Fruit fly (Drosophila melanogaster): ENCODE results near the gene CG46440.

The CG46440 gene

dm6 chrX:15844139-15844538 is 13.5 kb downstream of the CG46440 start, which contains the start of the genes ArgRS and CG8578:
ArgRS (minus strand) TSS chrX:15844145.
CG8578 (plus strand) TSS chrX:15844476.
- TF ChIP-seq insv (optimal IDR thresholded peaks at IDR 0.05) (no peak), h (optimal IDR thresholded peaks at IDR 0.05) (no peak), Myc (optimal IDR thresholded peaks at IDR 0.05) (no peak), Sin3A (optimal IDR thresholded peaks at IDR 0.05) (no peak), ttk (optimal IDR thresholded peaks at IDR 0.05) (no peak), psq (optimal IDR thresholded peaks at IDR 0.05) (no peak)

- no peak for TF ChIP-seq ttk (optimal IDR thresholded peaks at IDR 0.05)
- TF ChIP-seq Sin3A (optimal IDR thresholded peaks at IDR 0.05) = no peak
- TF ChIP-seq Myc (optimal IDR thresholded peaks at IDR 0.05) = no peak
- TF ChIP-seq h (optimal IDR thresholded peaks at IDR 0.05) = no peak
- no peak for TF ChIP-seq psq (optimal IDR thresholded peaks at IDR 0.05)
- no peak for TF ChIP-seq insv (optimal IDR thresholded peaks at IDR 0.05)
Measured at dm6 chrX:15841346-15841745, 16.3 kb downstream of the CG46440 start.

DNA sequence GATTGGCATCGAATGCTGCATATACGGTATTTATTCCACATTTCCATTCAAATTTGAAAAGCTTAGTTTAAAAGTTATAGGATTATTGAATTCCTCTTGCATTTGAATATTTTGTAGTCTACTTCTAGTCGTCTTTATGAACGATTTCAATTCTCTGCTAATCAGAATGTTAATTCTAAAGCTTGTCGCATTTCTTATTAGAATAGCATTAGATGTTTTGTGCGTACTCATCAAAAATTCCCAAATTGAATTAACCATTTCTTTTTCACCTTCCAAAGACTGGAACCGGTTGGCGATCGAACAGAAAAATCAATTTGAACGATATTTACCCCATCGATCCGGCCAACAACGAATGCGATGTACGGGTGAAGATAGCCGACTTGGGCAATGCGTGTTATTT is 17.6 kb downstream of the CG46440 start:
- TF ChIP-seq Myc (optimal IDR thresholded peaks at IDR 0.05) (no peak), psq (optimal IDR thresholded peaks at IDR 0.05) (no peak), ttk (optimal IDR thresholded peaks at IDR 0.05) (no peak), Sin3A (optimal IDR thresholded peaks at IDR 0.05) (no peak), h (optimal IDR thresholded peaks at IDR 0.05) (no peak), insv (optimal IDR thresholded peaks at IDR 0.05) (no peak)

- TF ChIP-seq psq (optimal IDR thresholded peaks at IDR 0.05) (no peak), h (optimal IDR thresholded peaks at IDR 0.05) (no peak), ttk (optimal IDR thresholded peaks at IDR 0.05) (no peak), insv (optimal IDR thresholded peaks at IDR 0.05) (no peak), Myc (optimal IDR thresholded peaks at IDR 0.05) (no peak), Sin3A (optimal IDR thresholded peaks at IDR 0.05) (no peak)
Measured at dm6 chrX:15837530-15837929, 20.1 kb downstream of the CG46440 start, which contains the start of gene CG8565. CG8565 (plus strand) TSS chrX:15837830.

dm6 chrX:15835393-15835792 is 22.2 kb downstream of the CG46440 start, which contains the start of gene Chc:
Chc (minus strand) TSS chrX:15835490.
- TF ChIP-seq ttk (optimal IDR thresholded peaks at IDR 0.05) = no peak

DNA sequence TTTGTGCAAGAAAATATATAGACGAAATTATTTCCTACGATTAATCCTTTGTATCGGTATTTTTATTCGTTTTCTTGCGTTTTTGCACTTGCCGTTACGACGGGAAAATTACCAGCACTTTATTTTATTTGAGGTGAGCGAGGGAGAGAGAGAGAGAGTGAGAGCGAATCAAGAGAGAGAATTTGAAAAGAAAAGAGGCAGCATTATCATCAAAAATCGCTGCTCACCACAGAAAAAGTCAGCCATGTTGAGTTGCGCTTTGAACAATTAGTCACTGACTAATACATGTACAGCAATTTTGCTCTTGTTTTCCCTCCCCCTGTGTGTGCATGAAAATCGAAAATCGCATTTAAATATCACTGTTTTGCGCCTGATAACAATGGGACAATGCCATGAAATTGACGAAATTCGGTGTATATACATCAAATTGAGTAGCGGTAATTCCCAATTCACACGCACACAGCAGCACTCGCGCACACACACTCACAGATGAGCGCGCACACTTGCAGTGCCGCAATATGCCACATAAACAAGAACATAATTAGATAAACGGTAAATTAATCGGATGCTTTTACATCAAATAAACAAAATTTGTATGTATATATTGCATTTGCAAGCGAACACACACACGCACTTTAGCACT is 22.9 kb downstream of the CG46440 start:
- TF ChIP-seq h (optimal IDR thresholded peaks at IDR 0.05) = no peak
- TF ChIP-seq insv (optimal IDR thresholded peaks at IDR 0.05) = no peak
- no peak for TF ChIP-seq Myc (optimal IDR thresholded peaks at IDR 0.05)
- TF ChIP-seq psq (optimal IDR thresholded peaks at IDR 0.05) = no peak
- no peak for TF ChIP-seq ttk (optimal IDR thresholded peaks at IDR 0.05)
- TF ChIP-seq Sin3A (optimal IDR thresholded peaks at IDR 0.05) = no peak

- TF ChIP-seq Myc (optimal IDR thresholded peaks at IDR 0.05) = no peak
- TF ChIP-seq Sin3A (optimal IDR thresholded peaks at IDR 0.05) = no peak
- no peak for TF ChIP-seq insv (optimal IDR thresholded peaks at IDR 0.05)
- TF ChIP-seq ttk (optimal IDR thresholded peaks at IDR 0.05) = no peak
- TF ChIP-seq psq (optimal IDR thresholded peaks at IDR 0.05) = no peak
- no peak for TF ChIP-seq h (optimal IDR thresholded peaks at IDR 0.05)
Measured at dm6 chrX:15833957-15834356, 23.7 kb downstream of the CG46440 start.

DNA sequence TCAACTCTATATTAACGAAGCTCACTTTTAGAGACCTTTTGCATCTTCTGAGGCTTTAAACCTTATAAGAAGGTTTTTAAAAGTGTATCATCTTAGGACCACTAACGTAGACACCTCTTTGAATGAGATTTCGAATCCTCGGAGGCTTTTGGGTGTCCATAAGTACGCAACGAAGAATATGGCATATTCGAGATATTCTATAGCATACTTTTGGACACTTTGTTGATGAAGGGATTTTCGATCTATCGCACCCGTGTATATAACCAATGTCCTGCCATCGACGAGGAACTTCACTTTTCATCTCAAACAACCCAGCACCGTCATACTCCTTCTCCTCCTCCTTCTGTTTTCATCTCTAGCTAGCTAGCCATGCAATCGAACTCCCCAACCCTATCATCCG is 35.3 kb downstream of the CG46440 start:
- no peak for TF ChIP-seq psq (optimal IDR thresholded peaks at IDR 0.05)
- TF ChIP-seq ttk (optimal IDR thresholded peaks at IDR 0.05) = no peak
- no peak for TF ChIP-seq insv (optimal IDR thresholded peaks at IDR 0.05)
- TF ChIP-seq Sin3A (optimal IDR thresholded peaks at IDR 0.05) = no peak
- TF ChIP-seq Myc (optimal IDR thresholded peaks at IDR 0.05) = no peak
- TF ChIP-seq h (optimal IDR thresholded peaks at IDR 0.05) = no peak

DNA sequence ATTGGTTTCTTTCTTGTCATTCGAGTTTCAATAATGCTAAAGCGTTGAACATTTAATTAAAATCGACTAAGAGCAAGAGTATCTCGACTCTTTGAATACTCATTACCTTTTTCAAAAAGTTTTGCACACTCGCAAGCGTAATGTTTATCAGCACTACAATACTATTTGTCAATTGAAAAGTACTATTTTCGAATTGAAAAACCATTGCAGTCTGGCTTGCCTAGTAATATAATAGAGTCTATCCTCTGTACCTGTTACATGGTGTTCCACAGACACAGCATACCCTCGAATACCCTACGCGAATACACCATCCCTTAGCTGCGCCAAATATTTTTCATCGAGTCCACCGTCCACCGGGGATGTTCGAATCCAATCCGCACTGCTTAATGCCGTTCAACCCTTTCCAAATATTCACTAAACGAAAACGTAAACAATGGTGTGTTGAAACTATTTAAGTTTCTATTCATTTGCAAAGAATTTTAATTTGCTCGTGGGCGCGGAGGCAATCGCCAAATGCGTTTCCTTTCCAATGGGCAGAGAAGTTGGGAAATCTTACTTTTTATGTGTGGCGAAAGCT is 38.9 kb downstream of the CG46440 start:
- no peak for TF ChIP-seq psq (optimal IDR thresholded peaks at IDR 0.05)
- TF ChIP-seq insv (optimal IDR thresholded peaks at IDR 0.05) = no peak
- TF ChIP-seq Sin3A (optimal IDR thresholded peaks at IDR 0.05) = no peak
- no peak for TF ChIP-seq Myc (optimal IDR thresholded peaks at IDR 0.05)
- no peak for TF ChIP-seq ttk (optimal IDR thresholded peaks at IDR 0.05)
- no peak for TF ChIP-seq h (optimal IDR thresholded peaks at IDR 0.05)

dm6 chrX:15817823-15818222 is 39.8 kb downstream of the CG46440 start:
- no peak for TF ChIP-seq psq (optimal IDR thresholded peaks at IDR 0.05)

DNA sequence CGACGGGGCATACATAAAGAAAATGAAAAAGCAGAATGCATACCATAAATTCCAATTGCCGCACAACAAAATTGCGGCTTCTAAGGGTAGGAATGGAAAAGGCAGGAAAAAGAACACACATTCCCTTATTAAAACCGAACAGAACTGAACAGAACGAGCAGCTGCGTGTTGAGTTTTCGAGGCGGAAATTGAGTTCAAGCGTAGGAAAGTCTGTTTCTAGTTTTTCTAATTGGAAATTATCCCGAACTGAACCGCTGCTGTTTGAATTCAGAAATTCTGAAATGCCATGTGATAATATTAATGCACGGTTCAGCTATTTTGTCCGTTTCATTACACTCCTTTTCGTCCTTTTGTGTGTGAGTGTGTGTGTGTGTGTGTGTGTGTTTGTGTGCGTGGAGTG is 40.7 kb downstream of the CG46440 start:
- no peak for TF ChIP-seq insv (optimal IDR thresholded peaks at IDR 0.05)
- no peak for TF ChIP-seq Myc (optimal IDR thresholded peaks at IDR 0.05)
- no peak for TF ChIP-seq h (optimal IDR thresholded peaks at IDR 0.05)
- no peak for TF ChIP-seq Sin3A (optimal IDR thresholded peaks at IDR 0.05)
- no peak for TF ChIP-seq psq (optimal IDR thresholded peaks at IDR 0.05)
- TF ChIP-seq ttk (optimal IDR thresholded peaks at IDR 0.05) = no peak

DNA sequence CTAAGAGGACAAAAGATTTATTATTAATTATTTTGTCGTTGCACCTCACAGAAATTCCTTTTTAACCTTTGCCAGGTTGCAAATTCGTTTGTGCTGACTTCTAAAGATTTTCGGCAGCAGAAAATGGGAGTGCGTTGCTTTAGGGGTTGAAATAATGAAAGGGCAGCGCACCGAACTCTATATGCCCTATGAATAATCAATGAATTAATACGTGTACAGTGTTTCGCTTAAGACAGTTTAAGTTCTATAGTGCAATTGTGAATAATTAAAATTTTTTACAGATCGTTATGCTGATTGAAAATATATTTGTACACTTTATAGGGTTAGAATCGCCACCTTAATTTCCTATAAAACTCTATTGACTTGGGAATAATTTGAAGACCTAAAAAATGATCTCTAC is 41.5 kb downstream of the CG46440 start:
- TF ChIP-seq insv (optimal IDR thresholded peaks at IDR 0.05) = no peak
- no peak for TF ChIP-seq ttk (optimal IDR thresholded peaks at IDR 0.05)

DNA sequence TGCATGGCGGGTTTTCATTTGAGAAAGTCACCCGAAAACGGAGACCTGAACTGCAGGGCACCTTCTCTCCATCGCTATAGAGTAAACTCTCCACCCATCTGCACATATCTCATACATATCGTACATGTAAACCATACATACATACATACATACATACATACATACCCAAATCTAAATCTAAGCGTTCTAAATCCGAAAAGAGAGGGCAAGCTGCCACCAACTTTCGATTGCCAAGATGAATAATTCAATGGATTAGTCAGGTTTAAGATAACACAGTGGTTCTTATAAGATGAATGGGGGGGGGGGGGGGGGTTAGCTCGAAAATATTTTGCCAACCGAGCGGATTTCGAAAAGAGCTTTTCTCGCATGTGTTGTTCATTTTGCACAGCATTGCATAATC is 43.1 kb downstream of the CG46440 start:
- TF ChIP-seq ttk (optimal IDR thresholded peaks at IDR 0.05) = no peak
- TF ChIP-seq insv (optimal IDR thresholded peaks at IDR 0.05) = no peak
- no peak for TF ChIP-seq Sin3A (optimal IDR thresholded peaks at IDR 0.05)
- TF ChIP-seq psq (optimal IDR thresholded peaks at IDR 0.05) = no peak
- TF ChIP-seq Myc (optimal IDR thresholded peaks at IDR 0.05) = no peak
- no peak for TF ChIP-seq h (optimal IDR thresholded peaks at IDR 0.05)

All from Kc167 (cell line).